Worm (Caenorhabditis elegans): Measurements from ENCODE around the gene C33H5.16.

DNA sequence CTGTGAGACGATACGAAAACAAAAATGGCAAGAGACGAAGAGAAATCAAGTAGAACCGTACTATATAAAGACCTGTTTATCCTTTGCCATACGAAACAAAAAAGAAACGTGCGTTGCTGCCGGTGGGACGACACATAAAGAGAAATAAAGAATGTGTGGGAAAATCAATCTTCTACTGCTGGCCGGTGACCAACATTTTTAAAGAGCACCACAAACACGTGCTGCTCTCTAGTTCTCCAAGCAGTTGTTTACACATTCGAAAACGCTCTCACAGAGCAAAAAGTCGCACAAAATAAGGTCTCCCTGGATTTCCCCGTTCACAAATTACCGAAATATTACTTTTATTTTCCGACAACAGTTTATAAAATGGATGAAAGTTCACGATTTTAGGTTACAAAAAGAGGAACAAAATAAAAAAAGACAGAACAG, 13.6 kb downstream of the C33H5.16 start, which contains the start of gene imp-3:
- TF ChIP-seq snpc-4 (GFP tag; optimal IDR thresholded peaks at IDR 0.05), result no peak
- peak in 2 of 4 experiments; percentile 27 to 44 for TF ChIP-seq snpc-4 (tag; optimal IDR thresholded peaks at IDR 0.05)
- TF ChIP-seq nfya-2 (GFP tag; IDR thresholded peaks at IDR 0.05), result no peak
- TF ChIP-seq F23B12.7 (tag; optimal IDR thresholded peaks at IDR 0.05; ENCODE audit: insufficient read depth), result no peak
